Worm (Caenorhabditis elegans) whole organism, midembryonic: ENCODE measurements around the gene str-141.

ENCODE experiments used
- T22C8.4 ChIP-seq: fragments of 200-800 bp; sonication (Bioruptor generic); IDR thresholded peaks from 2 replicates; pipeline ENCODE4 v1.3.6; 2022; ENCODE audit warnings: missing genetic modification characterization, missing compliant biosample characterization
- cog-1 ChIP-seq: sonication (generic microtip); optimal IDR thresholded peaks from 2 replicates; lab custom pipeline; 2016; ENCODE audit warnings: missing genetic modification characterization, missing compliant biosample characterization
- flt-1 ChIP-seq: fragments of 200-800 bp; sonication (Bioruptor generic); IDR thresholded peaks from 2 replicates; pipeline ENCODE4 v1.3.6; 2022; ENCODE audit warnings: missing genetic modification characterization, missing compliant biosample characterization
- klf-2 ChIP-seq: fragments of 200-800 bp; sonication (Bioruptor generic); conservative IDR thresholded peaks from 2 replicates; pipeline ENCODE4 v1.3.6; 2022; ENCODE audit warnings: missing genetic modification reagents, missing genetic modification characterization, missing compliant biosample characterization
- med-1 ChIP-seq: sonication (generic microtip); optimal IDR thresholded peaks from 2 replicates; lab custom pipeline; 2017; ENCODE audit warnings: missing genetic modification characterization, mild to moderate bottlenecking, missing compliant biosample characterization, antibody characterized with exemption, missing genetic modification reagents; ENCODE audit not compliant: insufficient read depth
- ref-1 ChIP-seq: fragments of 200-800 bp; sonication (Bioruptor generic); conservative IDR thresholded peaks from 2 replicates; pipeline ENCODE4 v1.3.6; 2022; ENCODE audit warnings: missing genetic modification reagents, missing genetic modification characterization, missing compliant biosample characterization
- tab-1 ChIP-seq: fragments of 200-800 bp; sonication (Bioruptor generic); IDR thresholded peaks from 2 replicates; pipeline ENCODE4 v1.3.6; 2022; ENCODE audit warnings: missing genetic modification characterization, missing compliant biosample characterization
- ztf-23 ChIP-seq: fragments of 200-800 bp; sonication (Bioruptor generic); IDR thresholded peaks from 2 replicates; pipeline ENCODE4 v1.3.6; 2022; ENCODE audit warnings: missing genetic modification reagents, missing genetic modification characterization, missing compliant biosample characterization
- ztf-29 ChIP-seq: fragments of 200-800 bp; sonication (Bioruptor generic); IDR thresholded peaks from 2 replicates; pipeline ENCODE4 v1.3.6; 2022; ENCODE audit warnings: missing genetic modification reagents, missing genetic modification characterization, missing compliant biosample characterization

DNA sequence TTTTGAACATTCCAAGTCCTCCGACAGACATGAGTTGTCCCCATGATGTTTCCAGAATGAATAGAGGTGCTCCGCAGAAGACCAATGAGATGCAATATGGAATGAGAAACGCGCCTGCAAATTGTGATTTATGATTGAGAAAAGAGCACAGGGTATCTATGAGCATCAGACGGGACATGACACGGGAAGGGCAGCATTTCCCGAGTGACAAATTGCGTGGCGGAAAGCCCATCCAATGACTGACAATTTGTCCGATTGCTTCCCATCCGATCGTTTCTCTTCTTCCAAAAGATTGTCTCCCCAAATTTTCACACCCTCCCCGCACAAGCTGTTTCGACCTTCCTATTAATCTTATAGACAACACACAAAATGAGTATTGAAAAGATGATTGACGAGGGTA lies 15.8 kb downstream of the str-141 start:
- TF ChIP-seq med-1 (GFP tag; lab: Kevin White, UChicago): no peak
- TF ChIP-seq T22C8.4 (GFP tag; lab: Robert Waterston, UW): no peak
- TF ChIP-seq flt-1 (GFP tag; lab: Robert Waterston, UW): no peak
- no peak for TF ChIP-seq cog-1 (tag; lab: Kevin White, UChicago)
- no peak for TF ChIP-seq ref-1 (GFP tag; lab: Robert Waterston, UW)
- no peak for TF ChIP-seq ztf-29 (GFP tag; lab: Robert Waterston, UW)
- no peak for TF ChIP-seq ztf-23 (GFP tag; lab: Robert Waterston, UW)
- TF ChIP-seq klf-2 (GFP tag; lab: Robert Waterston, UW): no peak
- no peak for TF ChIP-seq tab-1 (GFP tag; lab: Robert Waterston, UW)
